Worm (Caenorhabditis elegans): ENCODE data around the gene F09E5.14.

F09E5.14 gene

DNA sequence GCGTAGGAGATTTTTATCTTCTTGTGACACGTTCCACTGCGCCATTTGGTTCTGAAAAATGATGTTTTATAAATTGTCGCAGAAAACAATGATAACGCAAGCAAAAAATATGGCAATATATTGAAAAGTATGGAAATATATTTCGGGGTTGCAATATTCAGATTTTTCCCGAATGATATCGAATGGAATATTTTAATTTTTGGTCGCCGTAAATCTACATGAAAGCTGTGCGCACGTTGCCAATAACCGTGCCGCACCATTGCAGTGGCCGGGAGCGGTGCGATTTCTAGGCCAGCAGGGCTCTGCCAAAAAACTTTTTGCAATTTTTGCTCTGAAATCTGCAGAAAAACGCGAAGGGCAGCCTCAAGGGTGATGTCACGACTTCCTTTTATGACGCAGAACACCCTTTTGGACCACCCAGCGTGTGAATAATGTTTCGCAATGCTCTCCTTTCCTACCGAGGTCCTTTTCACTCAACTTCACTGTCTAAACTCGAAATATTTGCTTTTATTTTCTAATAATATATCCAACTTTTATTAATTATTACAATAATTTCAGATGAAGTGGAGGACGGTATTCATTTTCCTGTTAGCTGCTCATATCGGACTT, 13.6 kb upstream of the F09E5.14 start, which contains the start of the genes F09E5.11 and bmy-1 (continued):
- no peak for TF ChIP-seq dpl-1 (GFP tag; optimal IDR thresholded peaks at IDR 0.05)
- peak; percentile 78 for TF ChIP-seq lin-54 (GFP tag; optimal IDR thresholded peaks at IDR 0.05)
- TF ChIP-seq sea-2 (GFP tag; IDR thresholded peaks at IDR 0.05) = no peak
- peak; percentile 93 for TF ChIP-seq zfh-2 (GFP tag; conservative IDR thresholded peaks at IDR 0.05)
- 0 out of 2 replicates have a peak, but pooled peaks have one; percentile 30 for TF ChIP-seq C17E4.6 (GFP tag; IDR thresholded peaks at IDR 0.05)
- TF ChIP-seq hsf-1 (GFP tag; IDR thresholded peaks at IDR 0.05) = peak; percentile 73; the same call in 1 of the 2 replicates
- peak; percentile 80 for TF ChIP-seq K12H6.12 (tag; optimal IDR thresholded peaks at IDR 0.05)
- TF ChIP-seq snpc-1.1 (tag; optimal IDR thresholded peaks at IDR 0.05; ENCODE audit: insufficient read depth) = peak; percentile 23
- TF ChIP-seq egl-44 (GFP tag; IDR thresholded peaks at IDR 0.05) = peak; percentile 72; the same call in 1 of the 2 replicates
- TF ChIP-seq nhr-80 (tag; optimal IDR thresholded peaks at IDR 0.05) = peak; percentile 67
- peak; percentile 73 for TF ChIP-seq akir-1 (GFP tag; optimal IDR thresholded peaks at IDR 0.05)
- TF ChIP-seq madf-3 (GFP tag; IDR thresholded peaks at IDR 0.05) = peak; percentile 87; the same call in 1 of the 2 replicates
- TF ChIP-seq nhr-120 (GFP tag; IDR thresholded peaks at IDR 0.05) = no peak
- peak; percentile 93 for TF ChIP-seq C06A6.2 (GFP tag; conservative IDR thresholded peaks at IDR 0.05)
- no peak for TF ChIP-seq F39B2.1 (GFP tag; IDR thresholded peaks at IDR 0.05)
- TF ChIP-seq ceh-40 (GFP tag; IDR thresholded peaks at IDR 0.05) = 0 out of 2 replicates have a peak, but pooled peaks have one; percentile 39
- TF ChIP-seq B0019.2 (GFP tag; conservative IDR thresholded peaks at IDR 0.05) = peak; percentile 77; the same call in 1 of the 2 replicates
- peak; percentile 80 for TF ChIP-seq ceh-100 (GFP tag; IDR thresholded peaks at IDR 0.05)

DNA sequence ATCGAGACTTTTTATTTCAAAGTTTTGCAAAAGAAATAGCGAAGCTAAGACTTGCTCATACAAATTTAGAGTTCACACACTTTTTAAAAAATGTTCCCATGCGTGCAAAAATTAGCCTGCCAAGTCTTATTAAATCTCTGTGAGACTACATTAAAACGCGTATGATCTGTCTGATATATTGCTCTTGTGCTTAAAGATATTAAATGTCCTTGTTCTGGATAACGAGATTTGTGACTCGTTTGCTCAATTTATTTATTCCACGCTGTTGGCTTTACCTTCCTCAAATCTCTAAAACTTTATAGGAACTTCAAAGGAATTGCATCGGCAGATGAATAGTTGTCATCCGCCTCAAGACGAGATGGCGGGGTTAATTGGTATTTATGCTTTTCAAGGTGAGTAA, 10.7 kb upstream of the F09E5.14 start, which contains the start of gene srg-69:
Gene srg-69 (plus strand): TSS at position 301 of the 400 bp plus-strand sequence.
- TF ChIP-seq ceh-58 (GFP tag; IDR thresholded peaks at IDR 0.05) (no peak), snpc-1.3 (tag; optimal IDR thresholded peaks at IDR 0.05; ENCODE audit: insufficient read depth) (no peak), mel-28 (tag; optimal IDR thresholded peaks at IDR 0.05; ENCODE audit: borderline replicate concordance) (no peak), sea-2 (GFP tag; IDR thresholded peaks at IDR 0.05) (no peak), egl-44 (GFP tag; IDR thresholded peaks at IDR 0.05) (no peak), mes-4 (tag; optimal IDR thresholded peaks at IDR 0.05) (no peak), D2030.7 (GFP tag; IDR thresholded peaks at IDR 0.05) (no peak)

DNA sequence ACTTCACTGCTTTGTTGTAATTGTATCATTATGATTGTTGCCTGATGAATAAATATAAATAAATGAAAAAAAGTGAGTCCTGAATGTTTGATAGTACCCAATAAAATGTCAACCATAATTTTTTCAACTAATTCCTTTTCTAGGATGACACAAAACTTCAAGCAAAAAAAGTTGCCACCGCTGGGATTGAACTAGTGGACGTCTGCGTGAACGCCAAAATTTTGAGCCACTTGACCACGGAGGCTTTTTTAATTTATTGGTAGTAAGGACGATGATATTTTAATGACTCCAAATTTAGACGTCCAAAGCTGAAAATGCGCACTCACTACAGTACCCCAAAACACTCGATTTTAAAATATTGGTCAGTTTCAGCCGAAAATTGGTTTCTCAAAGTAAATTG, 9.0 kb upstream of the F09E5.14 start:
- TF ChIP-seq ceh-91 (GFP tag; IDR thresholded peaks at IDR 0.05) (no peak), madf-6 (GFP tag; IDR thresholded peaks at IDR 0.05) (peak; percentile 72), C17E4.6 (GFP tag; IDR thresholded peaks at IDR 0.05) (no peak), sptf-2 (GFP tag; optimal IDR thresholded peaks at IDR 0.05) (no peak), ets-4 (GFP tag; optimal IDR thresholded peaks at IDR 0.05) (no peak), ceh-58 (GFP tag; IDR thresholded peaks at IDR 0.05) (peak; percentile 92), F55B11.4 (tag; optimal IDR thresholded peaks at IDR 0.05; ENCODE audit: borderline replicate concordance, insufficient read depth) (no peak), attf-3 (GFP tag; conservative IDR thresholded peaks at IDR 0.05) (no peak), F57C9.4 (tag; optimal IDR thresholded peaks at IDR 0.05) (peak; percentile 77), K12H6.12 (tag; optimal IDR thresholded peaks at IDR 0.05) (no peak), D2030.7 (GFP tag; IDR thresholded peaks at IDR 0.05) (peak; percentile 37; the same call in 1 of the 2 replicates), Y53G8AR.9 (GFP tag; conservative IDR thresholded peaks at IDR 0.05) (peak; percentile 71; the same call in 1 of the 2 replicates), ztf-6 (GFP tag; IDR thresholded peaks at IDR 0.05) (no peak), zfh-2 (GFP tag; conservative IDR thresholded peaks at IDR 0.05) (no peak), egrh-3 (GFP tag; IDR thresholded peaks at IDR 0.05) (no peak), tbp1 (GFP tag; optimal IDR thresholded peaks at IDR 0.05) (peak; percentile 91), tlf-1 (GFP tag; optimal IDR thresholded peaks at IDR 0.05) (peak; percentile 10), ztf-28 (GFP tag; IDR thresholded peaks at IDR 0.05) (0 out of 2 replicates have a peak, but pooled peaks have one; percentile 26), madf-10 (tag; optimal IDR thresholded peaks at IDR 0.05) (peak; percentile 28), nhr-80 (tag; optimal IDR thresholded peaks at IDR 0.05) (no peak), K11D2.4 (GFP tag; IDR thresholded peaks at IDR 0.05) (no peak), die-1 (tag; optimal IDR thresholded peaks at IDR 0.05) (peak; percentile 88), fkh-3 (tag; optimal IDR thresholded peaks at IDR 0.05) (peak; percentile 89), B0035.1 (tag; optimal IDR thresholded peaks at IDR 0.05) (peak; percentile 0), cebp-2 (GFP tag; IDR thresholded peaks at IDR 0.05) (0 out of 2 replicates have a peak, but pooled peaks have one; percentile 67), attf-6 (GFP tag; IDR thresholded peaks at IDR 0.05) (peak; percentile 69), ZK185.1 (tag; optimal IDR thresholded peaks at IDR 0.05; ENCODE audit: poor library complexity, severe bottlenecking) (peak; percentile 54)

All from whole organism, young adult.